Worm (Caenorhabditis elegans): ENCODE data around the gene sre-11.

- TF ChIP-seq aly-2 (tag; optimal IDR thresholded peaks at IDR 0.05) = no peak
- TF ChIP-seq mdl-1 (tag; optimal IDR thresholded peaks at IDR 0.05) = no peak
- TF ChIP-seq lin-35 (GFP tag; optimal IDR thresholded peaks at IDR 0.05) = no peak
- no peak for TF ChIP-seq fkh-10 (GFP tag; optimal IDR thresholded peaks at IDR 0.05)
- no peak for TF ChIP-seq sptf-1 (tag; optimal IDR thresholded peaks at IDR 0.05)
Measured at ce11 chrV:7649963-7650362, 33.8 kb downstream of the sre-11 start.
